Worm (Caenorhabditis elegans) whole organism, L4 larva: ENCODE results near the gene C55C3.73.

Experiments used
- D1046.2 ChIP-seq: fragments of 200-800 bp; sonication (Bioruptor generic); IDR thresholded peaks from 2 replicates; pipeline ENCODE4 v1.3.6; 2022; ENCODE audit warnings: missing genetic modification characterization, missing compliant biosample characterization
- F37D6.2 ChIP-seq: sonication (generic microtip); optimal IDR thresholded peaks from 2 replicates; lab custom pipeline; 2016; ENCODE audit warnings: mild to moderate bottlenecking, missing genetic modification characterization, missing compliant biosample characterization
- T26A8.4 ChIP-seq: fragments of 200-800 bp; sonication (Bioruptor generic); IDR thresholded peaks from 2 replicates; pipeline ENCODE4 v1.3.6; 2022; ENCODE audit warnings: missing genetic modification characterization, missing compliant biosample characterization
- Y5F2A.4 ChIP-seq: fragments of 200-800 bp; sonication (Bioruptor generic); optimal IDR thresholded peaks from 2 replicates; lab custom pipeline; 2018; ENCODE audit warnings: mild to moderate bottlenecking, missing genetic modification characterization, missing compliant biosample characterization
- Y75B8A.6 ChIP-seq: fragments of 200-800 bp; sonication (Bioruptor generic); IDR thresholded peaks from 2 replicates; pipeline ENCODE4 v1.3.6; 2022; ENCODE audit warnings: missing genetic modification reagents, missing genetic modification characterization, missing compliant biosample characterization
- aha-1 ChIP-seq: fragments of 150-350 bp; peaks from one replicate; lab custom pipeline; 2014; ENCODE audit warnings: missing biosample characterization, missing genetic modification characterization
- ama-1 ChIP-seq: fragments of 150-350 bp; optimal IDR thresholded peaks from 2 replicates; lab custom pipeline; 2014; ENCODE audit warnings: inconsistent platforms, mixed read lengths
- ceh-44 ChIP-seq: fragments of 200-800 bp; sonication (Bioruptor generic); IDR thresholded peaks from 2 replicates; pipeline ENCODE4 v1.3.6; 2022; ENCODE audit warnings: missing genetic modification reagents, missing genetic modification characterization, missing compliant biosample characterization
- ces-1 ChIP-seq: fragments of 150-350 bp; sonication (generic microtip); optimal IDR thresholded peaks from 4 replicates; lab custom pipeline; 2014; ENCODE audit warnings: missing biosample characterization, missing genetic modification reagents, missing genetic modification characterization
- cey-2 ChIP-seq: sonication (generic microtip); optimal IDR thresholded peaks from 3 replicates; lab custom pipeline; 2017; ENCODE audit warnings: missing genetic modification characterization, mild to moderate bottlenecking, missing compliant biosample characterization, antibody characterized with exemption, borderline replicate concordance; ENCODE audit not compliant: insufficient read depth
- daf-12 ChIP-seq: fragments of 150-350 bp; optimal IDR thresholded peaks from 2 replicates; lab custom pipeline; 2014; ENCODE audit warnings: missing biosample characterization, missing genetic modification reagents, missing genetic modification characterization
- daf-16 ChIP-seq, 3 experiments: sonication (generic microtip); optimal IDR thresholded peaks; 2 replicates each; lab custom pipeline; 2016 to 2017; ENCODE audit warnings: missing genetic modification characterization in 3 of 3, missing genetic modification reagents in 3 of 3, mild to moderate bottlenecking in 2 of 3, missing compliant biosample characterization in 2 of 3, missing biosample characterization in 1 of 3, moderate library complexity in 1 of 3
- daf-8 ChIP-seq: fragments of 200-800 bp; sonication (Bioruptor generic); IDR thresholded peaks from 2 replicates; pipeline ENCODE4 v1.3.6; 2022; ENCODE audit warnings: missing genetic modification characterization, missing compliant biosample characterization
- dmd-9 ChIP-seq: fragments of 200-800 bp; sonication (Bioruptor generic); IDR thresholded peaks from 2 replicates; pipeline ENCODE4 v1.3.6; 2022; ENCODE audit warnings: missing genetic modification reagents, missing genetic modification characterization, missing compliant biosample characterization
- duxl-1 ChIP-seq: sonication (generic microtip); optimal IDR thresholded peaks from 2 replicates; lab custom pipeline; 2016; ENCODE audit warnings: mild to moderate bottlenecking, missing genetic modification characterization, moderate library complexity, missing compliant biosample characterization; ENCODE audit not compliant: poor library complexity
- hif-1 ChIP-seq, 2 experiments: sonication (generic microtip); optimal IDR thresholded peaks; 2 replicates each; lab custom pipeline; 2016 to 2017; ENCODE audit warnings: missing compliant biosample characterization in 2 of 2, missing genetic modification characterization in 2 of 2, missing genetic modification reagents in 2 of 2, missing genotype in 2 of 2, mild to moderate bottlenecking in 1 of 2
- hlh-11 ChIP-seq: fragments of 200-800 bp; sonication (Bioruptor generic); optimal IDR thresholded peaks from 2 replicates; lab custom pipeline; 2018; ENCODE audit warnings: mild to moderate bottlenecking, missing genetic modification characterization, missing compliant biosample characterization
- hlh-30 ChIP-seq: sonication (generic microtip); optimal IDR thresholded peaks from 2 replicates; lab custom pipeline; 2017; ENCODE audit warnings: antibody characterized with exemption, mild to moderate bottlenecking, missing genetic modification characterization, missing compliant biosample characterization; ENCODE audit not compliant: insufficient read depth
- hmg-1.1 ChIP-seq: fragments of 200-800 bp; sonication (Bioruptor generic); IDR thresholded peaks from 2 replicates; pipeline ENCODE4 v1.3.6; 2022; ENCODE audit warnings: missing genetic modification reagents, missing genetic modification characterization, missing compliant biosample characterization
- lin-13 ChIP-seq: fragments of 150-350 bp; optimal IDR thresholded peaks from 2 replicates; lab custom pipeline; 2014; ENCODE audit warnings: missing biosample characterization, missing genetic modification reagents, missing genetic modification characterization
- lin-15B ChIP-seq: fragments of 150-350 bp; sonication (generic microtip); optimal IDR thresholded peaks from 3 replicates; lab custom pipeline; 2014; ENCODE audit warnings: missing biosample characterization, missing genetic modification characterization
- lin-39 ChIP-seq: fragments of 150-350 bp; optimal IDR thresholded peaks from 2 replicates; lab custom pipeline; 2014; ENCODE audit warnings: missing biosample characterization, missing genetic modification reagents, missing genetic modification characterization
- lsy-2 ChIP-seq, 2 experiments: fragments of 150-350 bp in 1 of 2; sonication (generic microtip) in 1 of 2; optimal IDR thresholded peaks; 2 replicates each; lab custom pipeline; 2014 to 2017; ENCODE audit warnings: missing biosample characterization in 2 of 2, missing genetic modification characterization in 2 of 2
- madf-5 ChIP-seq, 2 experiments: fragments of 200-800 bp; sonication (Bioruptor generic); IDR thresholded peaks; 2 replicates each; pipeline ENCODE4 v1.3.6; 2022; ENCODE audit warnings: missing compliant biosample characterization in 2 of 2, missing genetic modification characterization in 2 of 2
- madf-9 ChIP-seq: fragments of 200-800 bp; sonication (Bioruptor generic); conservative IDR thresholded peaks from 2 replicates; pipeline ENCODE4 v1.3.6; 2022; ENCODE audit warnings: missing genetic modification reagents, missing genetic modification characterization, missing compliant biosample characterization
- mdl-1 ChIP-seq, 2 experiments: fragments of 150-350 bp in 1 of 2; sonication (generic microtip) in 1 of 2; optimal IDR thresholded peaks; 2 replicates each; lab custom pipeline; 2014 to 2017; ENCODE audit warnings: missing biosample characterization in 2 of 2, missing genetic modification characterization in 2 of 2
- mxl-2 ChIP-seq: fragments of 200-800 bp; sonication (Bioruptor generic); conservative IDR thresholded peaks from 2 replicates; pipeline ENCODE4 v1.3.6; 2022; ENCODE audit warnings: missing genetic modification reagents, missing genetic modification characterization, missing compliant biosample characterization
- mxl-3 ChIP-seq: fragments of 200-800 bp; sonication (Bioruptor generic); optimal IDR thresholded peaks from 2 replicates; lab custom pipeline; 2018; ENCODE audit warnings: mild to moderate bottlenecking, missing genetic modification characterization, missing compliant biosample characterization
- nhr-111 ChIP-seq: fragments of 200-800 bp; sonication (Bioruptor generic); optimal IDR thresholded peaks from 2 replicates; lab custom pipeline; 2018; ENCODE audit warnings: mild to moderate bottlenecking, missing genetic modification characterization, missing compliant biosample characterization
- nhr-42 ChIP-seq: fragments of 200-800 bp; sonication (Bioruptor generic); IDR thresholded peaks from 2 replicates; pipeline ENCODE4 v1.3.6; 2022; ENCODE audit warnings: missing genetic modification characterization, missing compliant biosample characterization
- nhr-48 ChIP-seq: sonication (generic microtip); optimal IDR thresholded peaks from 2 replicates; lab custom pipeline; 2016; ENCODE audit warnings: mild to moderate bottlenecking, missing genetic modification characterization, missing compliant biosample characterization
- nhr-77 ChIP-seq: fragments of 150-350 bp; optimal IDR thresholded peaks from 2 replicates; lab custom pipeline; 2014; ENCODE audit warnings: missing biosample characterization, missing genetic modification characterization
- pha-4 ChIP-seq, 2 experiments: fragments of 150-350 bp in 1 of 2; fragments of 200-800 bp in 1 of 2; sonication (Bioruptor generic) in 1 of 2; IDR thresholded peaks in 1 of 2; optimal IDR thresholded peaks in 1 of 2; 2 replicates each; pipeline versions ENCODE4 v1.3.6 to Lab custom; 2014 to 2022; ENCODE audit warnings: missing genetic modification characterization in 2 of 2, missing genetic modification reagents in 2 of 2, missing biosample characterization in 1 of 2, missing compliant biosample characterization in 1 of 2
- php-3 ChIP-seq: fragments of 200-800 bp; sonication (Bioruptor generic); IDR thresholded peaks from 2 replicates; pipeline ENCODE4 v1.3.6; 2022; ENCODE audit warnings: missing genetic modification reagents, missing genetic modification characterization, missing compliant biosample characterization
- pqm-1 ChIP-seq: sonication (generic microtip); optimal IDR thresholded peaks from 2 replicates; lab custom pipeline; 2017; ENCODE audit warnings: missing biosample characterization, missing genetic modification characterization
- spr-3 ChIP-seq: fragments of 200-800 bp; sonication (Bioruptor generic); optimal IDR thresholded peaks from 2 replicates; lab custom pipeline; 2018; ENCODE audit warnings: mild to moderate bottlenecking, missing genetic modification characterization, missing compliant biosample characterization
- unc-62 ChIP-seq, 3 experiments: fragments of 150-350 bp in 1 of 3; sonication (generic microtip); optimal IDR thresholded peaks in 2 of 3; peaks in 1 of 3; 1 replicate in 1 of 3; 2 replicates in 2 of 3; lab custom pipeline; 2014 to 2017; ENCODE audit warnings: missing biosample characterization in 3 of 3, missing genetic modification characterization in 3 of 3, missing genetic modification reagents in 3 of 3, missing genotype in 1 of 3
- vab-7 ChIP-seq: fragments of 200-800 bp; sonication (Bioruptor generic); IDR thresholded peaks from 2 replicates; pipeline ENCODE4 v1.3.6; 2022; ENCODE audit warnings: missing genetic modification reagents, missing genetic modification characterization, missing compliant biosample characterization
- zfp-3 ChIP-seq: fragments of 200-800 bp; sonication (Bioruptor generic); conservative IDR thresholded peaks from 2 replicates; pipeline ENCODE4 v1.3.6; 2022; ENCODE audit warnings: missing genetic modification reagents, missing genetic modification characterization, missing compliant biosample characterization
- zip-2 ChIP-seq: fragments of 150-350 bp; optimal IDR thresholded peaks from 2 replicates; lab custom pipeline; 2014; ENCODE audit warnings: missing biosample characterization, missing genetic modification characterization
- ztf-11 ChIP-seq: fragments of 150-350 bp; optimal IDR thresholded peaks from 2 replicates; lab custom pipeline; 2014; ENCODE audit warnings: missing biosample characterization, missing genetic modification characterization

C55C3.73 gene

ce11 chrIV:5662886-5663285 lies 40.4 kb downstream of the C55C3.73 start:
- TF ChIP-seq daf-16 (GFP tag; optimal IDR thresholded peaks at IDR 0.05; lab: Kevin White, UChicago): no peak
- peak; percentile 1 for TF ChIP-seq daf-16 (tag; optimal IDR thresholded peaks at IDR 0.05; lab: Kevin White, UChicago)
- peak; percentile 94 for TF ChIP-seq aha-1 (tag; lab: Kevin White, UChicago)
- TF ChIP-seq nhr-77 (tag; lab: Kevin White, UChicago): no peak

- TF ChIP-seq zip-2 (tag; lab: Kevin White, UChicago) (no peak), hlh-30 (tag; lab: Kevin White, UChicago) (no peak), aha-1 (tag; lab: Kevin White, UChicago) (peak; percentile 85), unc-62 (GFP tag; optimal IDR thresholded peaks at IDR 0.05 in 1 of 2; lab: Kevin White, UChicago) (peak in 1 of 2 experiments; percentile 72), unc-62 (tag; optimal IDR thresholded peaks at IDR 0.05; lab: Kevin White, UChicago) (no peak), vab-7 (GFP tag; lab: Robert Waterston, UW) (no peak)
Observed at ce11 chrIV:5662073-5662472, 41.2 kb downstream of the C55C3.73 start.

- TF ChIP-seq nhr-42 (GFP tag; lab: Robert Waterston, UW) (0 out of 2 replicates have a peak, but pooled peaks have one; percentile 14), hlh-30 (tag; lab: Kevin White, UChicago) (peak; percentile 9), ces-1 (GFP tag; lab: Kevin White, UChicago) (no peak), duxl-1 (tag; lab: Kevin White, UChicago) (peak; percentile 27), nhr-48 (no peak), daf-12 (no peak), T26A8.4 (0 out of 2 replicates have a peak, but pooled peaks have one; percentile 12), lin-39 (tag; lab: Kevin White, UChicago) (no peak)
- TF ChIP-seq, all 104 proteins: peak for 4
Observed at ce11 chrIV:5660239-5660638, 43.0 kb downstream of the C55C3.73 start, which contains the start of gene skn-1. Gene skn-1, minus strand, starts transcription at chrIV:5660384.

ce11 chrIV:5659461-5659860 lies 43.8 kb downstream of the C55C3.73 start:
- no peak for TF ChIP-seq ceh-44
- TF ChIP-seq ama-1: no peak
- TF ChIP-seq daf-8 (GFP tag; lab: Robert Waterston, UW): no peak
- no peak for TF ChIP-seq php-3 (GFP tag; lab: Robert Waterston, UW)
- no peak for TF ChIP-seq lin-13 (GFP tag; lab: Kevin White, UChicago)
- TF ChIP-seq F37D6.2: no peak
- TF ChIP-seq cey-2: no peak
- no peak for TF ChIP-seq lsy-2 (tag; optimal IDR thresholded peaks at IDR 0.05; lab: Kevin White, UChicago)
- no peak for TF ChIP-seq mdl-1 (tag; optimal IDR thresholded peaks at IDR 0.05; lab: Kevin White, UChicago)
- no peak for TF ChIP-seq zip-2 (tag; lab: Kevin White, UChicago)
- TF ChIP-seq pqm-1 (tag; lab: Kevin White, UChicago): peak; percentile 84
- TF ChIP-seq ztf-11: no peak
- no peak for TF ChIP-seq mxl-2 (GFP tag; lab: Robert Waterston, UW)
- TF ChIP-seq mxl-3 (GFP tag; lab: Kevin White, UChicago): peak; percentile 31
- TF ChIP-seq pha-4 (GFP tag; IDR thresholded peaks at IDR 0.05; lab: Robert Waterston, UW): no peak
- TF ChIP-seq pha-4 (tag; optimal IDR thresholded peaks at IDR 0.05; lab: Kevin White, UChicago): no peak
- no peak for TF ChIP-seq D1046.2
- no peak for TF ChIP-seq madf-9 (GFP tag; lab: Robert Waterston, UW)
- no peak for TF ChIP-seq dmd-9 (GFP tag; lab: Robert Waterston, UW)
- TF ChIP-seq hif-1 (tag; optimal IDR thresholded peaks at IDR 0.05; lab: Kevin White, UChicago): peak in 1 of 2 experiments; percentile 8
- TF ChIP-seq aha-1 (tag; lab: Kevin White, UChicago): peak; percentile 32
- TF ChIP-seq daf-16 (GFP tag; optimal IDR thresholded peaks at IDR 0.05; lab: Kevin White, UChicago): no peak
- peak; percentile 93 for TF ChIP-seq daf-16 (tag; optimal IDR thresholded peaks at IDR 0.05; lab: Kevin White, UChicago)
- no peak for TF ChIP-seq madf-5 (GFP tag; IDR thresholded peaks at IDR 0.05; lab: Robert Waterston, UW)
- TF ChIP-seq Y5F2A.4 (GFP tag; lab: Kevin White, UChicago): no peak
- TF ChIP-seq nhr-77 (tag; lab: Kevin White, UChicago): peak; percentile 26
- peak; percentile 65 for TF ChIP-seq hlh-11 (tag; lab: Kevin White, UChicago)
- no peak for TF ChIP-seq spr-3 (GFP tag; lab: Kevin White, UChicago)
- TF ChIP-seq Y75B8A.6: no peak
- no peak for TF ChIP-seq lin-15B (tag; lab: Kevin White, UChicago)
- 0 out of 2 replicates have a peak, but pooled peaks have one; percentile 13 for TF ChIP-seq hmg-1.1 (GFP tag; lab: Robert Waterston, UW)
- no peak for TF ChIP-seq vab-7 (GFP tag; lab: Robert Waterston, UW)
- no peak for TF ChIP-seq lin-39 (tag; lab: Kevin White, UChicago)
- TF ChIP-seq nhr-111: no peak
- TF ChIP-seq unc-62 (GFP tag; optimal IDR thresholded peaks at IDR 0.05 in 1 of 2; lab: Kevin White, UChicago): peak in 1 of 2 experiments; percentile 53
- no peak for TF ChIP-seq unc-62 (tag; optimal IDR thresholded peaks at IDR 0.05; lab: Kevin White, UChicago)
- TF ChIP-seq zfp-3 (GFP tag; lab: Robert Waterston, UW): no peak
